Worm (Caenorhabditis elegans) whole organism, L2 larva: ENCODE results near the gene srd-5.

Source experiments
- C34F6.9 ChIP-seq: fragments of 150-350 bp; optimal IDR thresholded peaks from 2 replicates; lab custom pipeline; 2014; ENCODE audit warnings: missing biosample characterization, missing genetic modification characterization
- R02D3.7 ChIP-seq: fragments of 150-350 bp; optimal IDR thresholded peaks from 2 replicates; lab custom pipeline; 2014; ENCODE audit warnings: missing biosample characterization, missing genetic modification characterization
- ZK546.5 ChIP-seq: sonication (generic microtip); optimal IDR thresholded peaks from 2 replicates; lab custom pipeline; 2017; ENCODE audit warnings: missing biosample characterization, missing genetic modification characterization
- alr-1 ChIP-seq: fragments of 150-350 bp; optimal IDR thresholded peaks from 2 replicates; lab custom pipeline; 2014; ENCODE audit warnings: missing biosample characterization, missing genetic modification characterization
- aly-2 ChIP-seq: fragments of 150-350 bp; optimal IDR thresholded peaks from 2 replicates; lab custom pipeline; 2014; ENCODE audit warnings: missing biosample characterization, missing genetic modification characterization
- blmp-1 ChIP-seq: sonication (generic microtip); optimal IDR thresholded peaks from 2 replicates; lab custom pipeline; 2017; ENCODE audit warnings: missing genetic modification characterization, mild to moderate bottlenecking, missing compliant biosample characterization, antibody characterized with exemption, moderate library complexity; ENCODE audit not compliant: insufficient read depth
- crh-2 ChIP-seq: sonication (generic microtip); optimal IDR thresholded peaks from 2 replicates; lab custom pipeline; 2017; ENCODE audit warnings: missing biosample characterization, missing genetic modification characterization
- egl-27 ChIP-seq: sonication (generic microtip); optimal IDR thresholded peaks from 3 replicates; lab custom pipeline; 2017; ENCODE audit warnings: missing biosample characterization, missing genetic modification reagents, missing genetic modification characterization
- elt-1 ChIP-seq: fragments of 150-350 bp; optimal IDR thresholded peaks from 2 replicates; lab custom pipeline; 2014; ENCODE audit warnings: missing biosample characterization, missing genetic modification characterization
- elt-3 ChIP-seq: sonication (generic microtip); optimal IDR thresholded peaks from 2 replicates; lab custom pipeline; 2017; ENCODE audit warnings: missing biosample characterization, missing genetic modification characterization
- fos-1 ChIP-seq: fragments of 150-350 bp; optimal IDR thresholded peaks from 2 replicates; lab custom pipeline; 2014; ENCODE audit warnings: missing biosample characterization, missing genetic modification characterization
- lin-13 ChIP-seq: fragments of 150-350 bp; optimal IDR thresholded peaks from 2 replicates; lab custom pipeline; 2014; ENCODE audit warnings: missing biosample characterization, missing genetic modification reagents, missing genetic modification characterization
- lin-39 ChIP-seq: fragments of 150-350 bp; optimal IDR thresholded peaks from 2 replicates; lab custom pipeline; 2014; ENCODE audit warnings: missing biosample characterization, missing genetic modification reagents, missing genetic modification characterization
- lsy-2 ChIP-seq, 2 experiments: fragments of 150-350 bp in 1 of 2; sonication (generic microtip) in 1 of 2; optimal IDR thresholded peaks; 2 replicates each; lab custom pipeline; 2014 to 2017; ENCODE audit warnings: missing biosample characterization in 2 of 2, missing genetic modification characterization in 2 of 2
- mbf-1 ChIP-seq: sonication (generic microtip); optimal IDR thresholded peaks from 2 replicates; lab custom pipeline; 2017; ENCODE audit warnings: missing biosample characterization, missing genetic modification characterization
- mdl-1 ChIP-seq, 2 experiments: fragments of 150-350 bp in 1 of 2; sonication (generic microtip) in 1 of 2; optimal IDR thresholded peaks; 2 replicates each; lab custom pipeline; 2017; ENCODE audit warnings: missing biosample characterization in 2 of 2, missing genetic modification characterization in 2 of 2
- nhr-11 ChIP-seq: fragments of 150-350 bp; optimal IDR thresholded peaks from 2 replicates; lab custom pipeline; 2014; ENCODE audit warnings: missing biosample characterization, missing genetic modification characterization
- nhr-12 ChIP-seq: fragments of 150-350 bp; optimal IDR thresholded peaks from 2 replicates; lab custom pipeline; 2014; ENCODE audit warnings: missing biosample characterization, missing genetic modification characterization
- nhr-129 ChIP-seq: fragments of 150-350 bp; optimal IDR thresholded peaks from 2 replicates; lab custom pipeline; 2014; ENCODE audit warnings: missing biosample characterization, missing genetic modification characterization
- nhr-21 ChIP-seq: fragments of 150-350 bp; optimal IDR thresholded peaks from 2 replicates; lab custom pipeline; 2014; ENCODE audit warnings: missing biosample characterization, missing genetic modification characterization
- nhr-23 ChIP-seq: fragments of 150-350 bp; optimal IDR thresholded peaks from 2 replicates; lab custom pipeline; 2014; ENCODE audit warnings: missing biosample characterization, missing genetic modification reagents, missing genetic modification characterization
- nhr-25 ChIP-seq: fragments of 150-350 bp; sonication (generic microtip); optimal IDR thresholded peaks from 3 replicates; lab custom pipeline; 2014; ENCODE audit warnings: missing biosample characterization, missing genetic modification characterization
- sem-4 ChIP-seq: fragments of 150-350 bp; optimal IDR thresholded peaks from 2 replicates; lab custom pipeline; 2014; ENCODE audit warnings: missing biosample characterization, missing genetic modification reagents, missing genetic modification characterization
- sma-3 ChIP-seq: sonication (generic microtip); optimal IDR thresholded peaks from 2 replicates; lab custom pipeline; 2016; ENCODE audit warnings: missing genetic modification reagents, missing genetic modification characterization, missing compliant biosample characterization
- sma-9 ChIP-seq, 2 experiments: fragments of 150-350 bp in 1 of 2; sonication (generic microtip) in 1 of 2; optimal IDR thresholded peaks; 2 replicates each; lab custom pipeline; 2014 to 2016; ENCODE audit warnings: missing genetic modification characterization in 2 of 2, mild to moderate bottlenecking in 1 of 2, missing biosample characterization in 1 of 2, missing compliant biosample characterization in 1 of 2, missing genetic modification reagents in 1 of 2, moderate library complexity in 1 of 2
- snpc-4 ChIP-seq: fragments of 150-350 bp; optimal IDR thresholded peaks from 2 replicates; lab custom pipeline; 2014; ENCODE audit warnings: missing biosample characterization, missing genetic modification characterization
- unc-39 ChIP-seq: fragments of 150-350 bp; optimal IDR thresholded peaks from 2 replicates; lab custom pipeline; 2014; ENCODE audit warnings: missing biosample characterization, missing genetic modification characterization
- unc-55 ChIP-seq: fragments of 150-350 bp; sonication (generic microtip); optimal IDR thresholded peaks from 3 replicates; lab custom pipeline; 2014; ENCODE audit warnings: missing biosample characterization, missing genetic modification reagents, missing genetic modification characterization
- unc-62 ChIP-seq: fragments of 150-350 bp; optimal IDR thresholded peaks from 2 replicates; lab custom pipeline; 2014; ENCODE audit warnings: missing biosample characterization, missing genetic modification reagents, missing genetic modification characterization
- ztf-11 ChIP-seq: sonication (generic microtip); optimal IDR thresholded peaks from 2 replicates; lab custom pipeline; 2017; ENCODE audit warnings: missing biosample characterization, missing genetic modification characterization
- ztf-4 ChIP-seq: fragments of 150-350 bp; optimal IDR thresholded peaks from 2 replicates; lab custom pipeline; 2014; ENCODE audit warnings: missing biosample characterization, missing genetic modification characterization

Gene srd-5

ce11 chrIV:5653649-5654048 is 20.7 kb downstream of the srd-5 start, which contains the start of gene clec-178:
clec-178 (plus strand) TSS chrIV:5653949.
- TF ChIP-seq sma-9 (GFP tag; optimal IDR thresholded peaks at IDR 0.05; lab: Kevin White, UChicago) = no peak
- TF ChIP-seq sma-9 (tag; optimal IDR thresholded peaks at IDR 0.05; lab: Kevin White, UChicago) = no peak
- no peak for TF ChIP-seq nhr-12 (tag; lab: Kevin White, UChicago)
- TF ChIP-seq snpc-4 (tag; lab: Kevin White, UChicago) = no peak
- no peak for TF ChIP-seq nhr-23 (tag; lab: Kevin White, UChicago)
- no peak for TF ChIP-seq ztf-4
- no peak for TF ChIP-seq elt-3 (tag; lab: Kevin White, UChicago)
- no peak for TF ChIP-seq C34F6.9 (tag; lab: Kevin White, UChicago)
- TF ChIP-seq ZK546.5 (tag; lab: Kevin White, UChicago) = no peak
- no peak for TF ChIP-seq ztf-11 (tag; lab: Kevin White, UChicago)
- no peak for TF ChIP-seq lin-13
- TF ChIP-seq lin-39 (tag; lab: Kevin White, UChicago) = no peak
- no peak for TF ChIP-seq lsy-2 (tag; optimal IDR thresholded peaks at IDR 0.05; lab: Kevin White, UChicago)
- TF ChIP-seq unc-39 (tag; lab: Kevin White, UChicago) = no peak
- no peak for TF ChIP-seq sem-4 (tag; lab: Kevin White, UChicago)

ce11 chrIV:5652811-5653483 is 21.4 kb downstream of the srd-5 start:
- TF ChIP-seq C34F6.9 (tag; lab: Kevin White, UChicago) = no peak
- peak; percentile 15 for TF ChIP-seq fos-1 (tag; lab: Kevin White, UChicago)
- peak; percentile 23 for TF ChIP-seq sma-9 (GFP tag; optimal IDR thresholded peaks at IDR 0.05; lab: Kevin White, UChicago)
- no peak for TF ChIP-seq sma-9 (tag; optimal IDR thresholded peaks at IDR 0.05; lab: Kevin White, UChicago)

ce11 chrIV:5650761-5651332 is 23.5 kb downstream of the srd-5 start:
- TF ChIP-seq nhr-129 (tag; lab: Kevin White, UChicago) (no peak), aly-2 (tag; lab: Kevin White, UChicago) (no peak), sma-9 (GFP tag; optimal IDR thresholded peaks at IDR 0.05; lab: Kevin White, UChicago) (no peak), sma-9 (tag; optimal IDR thresholded peaks at IDR 0.05; lab: Kevin White, UChicago) (no peak), egl-27 (tag; lab: Kevin White, UChicago) (no peak), R02D3.7 (tag; lab: Kevin White, UChicago) (no peak), unc-55 (no peak), nhr-25 (tag; lab: Kevin White, UChicago) (peak; percentile 15), sma-3 (GFP tag; lab: Kevin White, UChicago) (no peak), alr-1 (tag; lab: Kevin White, UChicago) (no peak), blmp-1 (no peak), mdl-1 (tag; optimal IDR thresholded peaks at IDR 0.05; lab: Kevin White, UChicago) (no peak), nhr-21 (tag; lab: Kevin White, UChicago) (no peak), lin-39 (tag; lab: Kevin White, UChicago) (no peak), mbf-1 (tag; lab: Kevin White, UChicago) (no peak), crh-2 (tag; lab: Kevin White, UChicago) (peak; percentile 8), nhr-11 (tag; lab: Kevin White, UChicago) (no peak), ztf-4 (no peak), lsy-2 (tag; optimal IDR thresholded peaks at IDR 0.05; lab: Kevin White, UChicago) (peak in 1 of 2 experiments; percentile 10), C34F6.9 (tag; lab: Kevin White, UChicago) (no peak), lin-13 (no peak), nhr-12 (tag; lab: Kevin White, UChicago) (no peak)

- TF ChIP-seq R02D3.7 (tag; lab: Kevin White, UChicago) = peak; percentile 77
- TF ChIP-seq nhr-23 (tag; lab: Kevin White, UChicago) = no peak
- TF ChIP-seq unc-62 = no peak
- TF ChIP-seq C34F6.9 (tag; lab: Kevin White, UChicago) = peak; percentile 23
- TF ChIP-seq nhr-129 (tag; lab: Kevin White, UChicago) = no peak
- no peak for TF ChIP-seq elt-1 (tag; lab: Kevin White, UChicago)
Observed at ce11 chrIV:5649073-5649583, 25.2 kb downstream of the srd-5 start, which contains the start of gene csn-5. csn-5 (plus strand) TSS chrIV:5649533.
